Fruit fly (Drosophila melanogaster) ovary, adult (tissue): ENCODE data around the gene smid.

Source experiments
- CG17801 ChIP-seq: fragments of 200-800 bp; optimal IDR thresholded peaks from 2 replicates; lab custom pipeline; 2019; ENCODE audit warnings: missing biosample characterization, mild to moderate bottlenecking, missing genetic modification characterization, moderate library complexity; ENCODE audit not compliant: partially characterized antibody

Gene smid

DNA sequence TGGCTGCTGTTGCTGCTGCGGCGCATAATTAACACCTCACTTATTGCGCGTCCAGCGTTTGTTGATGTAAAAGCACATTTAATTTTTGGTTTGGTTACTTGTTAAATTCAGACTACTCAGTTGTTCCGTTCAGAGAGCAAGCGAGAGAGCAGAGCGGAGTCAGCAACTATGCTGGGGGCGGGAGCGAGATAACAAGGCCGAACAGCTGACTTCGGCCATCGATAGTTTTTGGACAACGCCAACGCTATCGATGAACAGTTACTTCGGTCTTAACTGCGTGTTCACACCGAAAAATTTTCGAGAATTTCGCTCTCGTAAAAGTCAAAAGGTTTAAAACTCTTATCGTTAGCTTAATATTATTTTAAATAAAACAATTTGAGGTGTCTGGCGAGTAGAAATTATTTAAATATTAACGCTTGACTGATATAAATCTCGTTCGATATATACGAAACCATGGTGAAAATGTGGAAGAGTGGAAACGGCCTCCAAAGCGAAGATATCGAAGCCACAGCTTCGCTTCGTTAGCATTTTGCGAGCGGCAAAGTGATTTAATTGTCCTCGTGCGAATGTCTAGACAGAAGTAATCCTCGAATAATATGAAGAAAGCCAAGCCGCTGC is at the start of gene smid, which contains the start of gene SMSr:
Gene smid, plus strand, starts transcription at position 256 of the 618 bp plus-strand sequence.
Gene SMSr, minus strand, starts transcription at position 116 of the 618 bp plus-strand sequence.
- peak; percentile 26 for TF ChIP-seq CG17801 (GFP tag; lab: Kevin White, UChicago)

DNA sequence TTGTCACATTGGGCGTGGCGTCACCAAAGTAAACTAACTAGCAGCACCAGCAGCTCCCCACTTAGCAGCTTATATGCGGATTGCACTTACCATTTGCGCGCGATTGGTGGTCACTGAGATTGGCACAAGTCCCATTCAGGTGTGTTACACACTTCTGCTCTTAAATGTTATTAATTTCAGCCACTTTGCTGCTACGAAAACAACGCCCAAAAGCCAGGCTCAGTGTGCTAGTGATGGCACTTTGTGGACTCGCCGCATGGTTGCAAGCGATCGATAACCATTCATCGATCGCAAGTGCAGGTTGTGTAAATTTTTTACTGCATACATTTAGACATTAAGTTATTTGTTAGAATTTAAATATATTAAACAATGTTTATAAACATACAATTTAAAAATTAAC is 46.4 kb upstream of the smid start, which contains the start of the genes wrm1 and wrm2:
Gene wrm1, minus strand, starts transcription at position 237 of the 400 bp plus-strand sequence.
Gene wrm2, minus strand, starts transcription at position 237 of the 400 bp plus-strand sequence.
- TF ChIP-seq CG17801 (GFP tag; lab: Kevin White, UChicago): no peak

DNA sequence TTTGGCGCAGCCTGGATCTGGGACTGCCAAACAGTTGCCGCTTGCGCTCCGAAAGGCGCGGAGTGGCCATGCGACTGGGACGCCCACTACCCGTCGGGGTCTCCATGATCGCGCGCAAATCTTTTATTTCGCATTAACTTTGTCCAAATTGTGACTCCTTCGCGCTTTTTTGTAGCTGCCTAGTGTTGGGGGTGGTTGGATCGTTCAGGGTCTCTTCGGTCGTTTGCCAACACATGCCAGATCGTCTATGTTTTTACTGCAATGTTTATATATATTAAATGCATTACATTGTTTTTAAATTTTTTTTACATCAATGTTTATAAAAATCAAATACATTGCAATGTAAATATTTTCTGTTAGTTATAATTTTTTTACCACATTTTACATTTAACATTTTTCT is 42.6 kb upstream of the smid start:
- no peak for TF ChIP-seq CG17801 (GFP tag; lab: Kevin White, UChicago)

DNA sequence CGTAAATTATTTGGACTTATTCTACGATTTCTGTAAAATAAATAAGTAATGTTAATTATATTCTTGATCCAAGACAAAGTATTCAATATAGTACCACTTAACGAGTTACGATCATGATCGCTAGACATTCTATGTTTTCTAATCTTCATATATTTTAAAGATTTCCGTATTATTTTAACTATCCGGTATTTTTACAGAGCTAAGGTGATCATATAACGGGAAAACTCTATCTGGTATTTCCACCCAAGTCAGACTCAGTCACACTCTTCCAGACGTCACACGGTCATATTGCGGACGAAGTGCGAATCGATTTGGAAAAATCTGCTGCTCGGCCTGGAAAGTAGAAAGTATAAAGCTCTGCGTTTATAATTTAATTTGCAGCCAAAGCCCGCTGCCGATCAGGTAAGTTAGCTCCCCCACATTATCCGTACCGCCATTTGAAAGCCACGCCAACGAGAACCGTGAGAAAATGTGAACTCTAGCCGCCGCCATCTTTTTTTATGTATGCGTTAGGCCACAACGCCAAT is 42.1 kb upstream of the smid start, which contains the start of the genes lark and eco:
Gene lark, plus strand, starts transcription at position 51 of the 527 bp plus-strand sequence.
Gene eco, minus strand, starts transcription at position 125 of the 527 bp plus-strand sequence.
- TF ChIP-seq CG17801 (GFP tag; lab: Kevin White, UChicago): peak; percentile 32

DNA sequence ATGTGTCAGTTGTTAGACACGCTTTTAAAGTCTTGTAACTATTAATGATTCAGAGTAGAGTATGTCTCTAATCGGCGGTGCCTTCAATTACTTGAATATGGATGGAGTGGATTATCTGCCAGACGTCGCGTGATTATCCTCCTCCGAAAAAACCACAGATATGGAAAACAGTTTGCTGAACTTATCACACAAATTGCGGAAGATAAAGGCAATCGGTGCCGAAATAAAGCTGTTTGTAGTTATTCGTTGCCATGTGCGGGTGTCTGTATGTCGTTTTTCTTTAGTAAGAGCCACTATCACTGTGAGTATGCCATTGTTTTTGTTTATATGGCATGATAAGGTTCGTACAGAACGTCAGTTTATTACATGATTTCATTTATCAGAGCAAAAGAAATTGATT is 37.4 kb upstream of the smid start:
- no peak for TF ChIP-seq CG17801 (GFP tag; lab: Kevin White, UChicago)

DNA sequence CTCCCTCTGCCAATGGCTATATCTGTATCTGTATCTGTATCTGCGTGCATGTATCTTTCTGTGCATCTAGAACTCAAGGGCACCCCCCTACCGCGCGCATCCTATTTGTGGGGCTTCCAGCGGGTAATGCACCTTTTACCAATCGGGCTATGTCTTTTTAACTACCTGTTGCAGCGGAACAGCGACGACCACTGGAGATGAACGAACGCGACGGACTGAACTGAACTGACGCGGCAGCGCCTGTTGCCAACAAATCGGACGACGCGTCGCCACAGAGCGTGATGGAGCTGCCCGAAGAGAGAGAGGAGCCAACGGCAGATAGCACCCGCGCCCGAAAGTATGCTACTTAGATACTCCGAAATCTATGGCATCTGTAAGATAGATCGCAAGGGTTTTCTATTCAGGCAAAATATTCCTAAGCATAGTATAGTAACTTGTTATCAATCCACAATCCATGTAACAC is 36.4 kb upstream of the smid start, which contains the start of gene Cln7:
Gene Cln7, minus strand, starts transcription at position 219 of the 463 bp plus-strand sequence.
- peak; percentile 90 for TF ChIP-seq CG17801 (GFP tag; lab: Kevin White, UChicago)

DNA sequence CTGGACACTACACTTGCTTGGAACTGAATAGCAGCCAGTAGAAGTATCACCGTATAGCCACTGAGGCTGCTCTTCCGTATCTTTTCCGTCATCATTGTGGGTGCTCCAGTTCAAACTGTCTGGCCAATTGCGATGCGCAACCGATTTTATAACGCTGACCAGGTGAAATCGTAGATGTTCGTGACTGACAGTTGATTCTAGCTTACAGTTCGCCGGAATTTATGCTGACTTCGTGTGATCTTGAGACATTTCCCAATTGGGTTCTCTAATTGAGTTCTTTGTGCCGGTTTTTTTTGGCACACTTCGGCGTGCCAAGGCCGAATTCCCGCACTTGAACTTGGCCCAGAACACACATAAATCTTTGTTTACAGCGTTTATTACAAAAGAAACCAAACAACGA is 34.5 kb upstream of the smid start, which contains the start of gene CG14834:
Gene CG14834, minus strand, starts transcription at position 173 of the 400 bp plus-strand sequence.
- TF ChIP-seq CG17801 (GFP tag; lab: Kevin White, UChicago): no peak

DNA sequence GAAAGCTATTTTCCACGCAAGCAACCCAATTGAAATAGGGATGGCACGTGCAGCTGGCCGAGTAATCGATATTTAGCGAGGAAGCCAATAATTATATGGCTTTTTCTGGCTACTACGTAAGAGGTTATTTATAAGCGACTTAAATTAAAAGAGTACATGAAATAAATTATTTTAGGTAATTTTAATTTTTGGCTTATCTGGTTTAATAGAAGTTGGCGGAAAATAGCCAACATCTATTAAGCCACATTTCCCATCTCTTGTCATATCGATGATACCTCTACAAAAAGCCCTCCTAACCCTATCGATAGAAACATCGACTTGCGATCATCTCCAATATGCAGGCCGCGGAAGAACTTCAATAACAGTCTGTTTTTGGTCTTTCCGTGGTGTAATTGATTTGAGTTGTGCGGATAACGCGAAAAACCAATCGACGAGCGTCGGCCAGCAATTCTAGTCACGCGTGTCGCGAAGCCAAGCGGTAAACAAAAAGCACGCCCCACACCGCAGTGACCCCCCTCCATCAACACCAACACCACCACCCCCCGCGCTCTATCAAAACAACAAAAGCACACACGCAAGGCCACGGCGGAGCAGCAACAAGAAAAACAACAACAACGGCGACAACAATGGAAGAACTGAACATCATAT is 33.3 kb upstream of the smid start, which contains the start of the genes Srp19 and qm:
Gene Srp19, minus strand, starts transcription at position 51 of the 648 bp plus-strand sequence.
Gene qm, plus strand, starts transcription at position 330 of the 648 bp plus-strand sequence.
- peak; percentile 45 for TF ChIP-seq CG17801 (GFP tag; lab: Kevin White, UChicago)

DNA sequence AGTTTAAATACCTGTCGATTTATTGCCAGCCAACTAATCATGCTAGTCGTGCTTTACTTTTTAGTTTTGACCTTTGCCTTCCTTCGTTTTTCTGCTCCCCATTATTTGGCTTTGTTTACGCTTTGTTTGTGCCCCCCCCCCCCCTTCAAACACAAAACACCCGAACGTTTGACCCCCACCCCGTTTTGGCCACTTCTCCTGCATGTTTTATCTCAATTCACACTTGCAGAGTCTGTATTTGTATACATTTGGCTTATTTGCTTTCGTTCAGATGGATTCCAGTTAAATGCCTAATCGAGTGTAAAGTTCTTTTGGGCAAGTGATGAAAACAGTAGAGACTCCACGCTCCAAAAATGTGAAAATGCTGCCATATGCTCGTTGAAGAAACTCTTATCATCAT is 32.1 kb upstream of the smid start:
- no peak for TF ChIP-seq CG17801 (GFP tag; lab: Kevin White, UChicago)

DNA sequence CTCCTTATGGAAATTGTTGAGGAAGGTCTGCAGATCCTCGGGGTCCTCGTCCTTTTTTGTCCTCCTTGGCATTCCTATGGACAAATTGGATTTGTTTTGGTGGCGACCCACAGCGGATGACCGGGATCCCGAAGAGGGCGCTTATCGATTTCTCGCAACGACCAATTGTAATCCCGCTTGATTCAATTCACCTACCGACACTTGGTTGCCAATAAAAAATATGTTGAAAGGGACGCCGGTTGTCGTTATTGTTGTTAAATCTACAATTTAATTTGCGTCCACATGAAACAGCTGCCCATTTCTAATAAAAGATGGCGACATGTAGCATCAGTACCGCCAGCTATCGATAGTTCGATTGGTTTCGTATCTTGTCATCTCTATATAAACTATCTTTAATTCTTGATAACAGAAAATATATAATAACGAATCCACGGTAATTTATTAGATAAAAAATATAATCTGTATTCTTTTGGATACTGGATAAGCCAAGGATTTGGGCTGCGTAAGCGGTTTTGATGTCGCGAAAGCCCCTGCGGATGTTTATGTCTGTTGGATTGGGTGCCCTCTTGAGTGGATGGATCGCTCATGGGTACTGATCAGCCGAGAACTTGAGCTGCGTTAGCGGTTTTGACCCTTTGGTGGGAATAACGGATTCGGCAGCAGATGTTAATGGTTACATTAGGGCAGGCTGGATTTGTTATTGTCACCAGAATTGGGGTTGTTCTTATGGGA is 24.9 kb upstream of the smid start, which contains the start of gene CTCF:
Gene CTCF, minus strand, starts transcription at position 328 of the 732 bp plus-strand sequence.
- peak; percentile 31 for TF ChIP-seq CG17801 (GFP tag; lab: Kevin White, UChicago)

DNA sequence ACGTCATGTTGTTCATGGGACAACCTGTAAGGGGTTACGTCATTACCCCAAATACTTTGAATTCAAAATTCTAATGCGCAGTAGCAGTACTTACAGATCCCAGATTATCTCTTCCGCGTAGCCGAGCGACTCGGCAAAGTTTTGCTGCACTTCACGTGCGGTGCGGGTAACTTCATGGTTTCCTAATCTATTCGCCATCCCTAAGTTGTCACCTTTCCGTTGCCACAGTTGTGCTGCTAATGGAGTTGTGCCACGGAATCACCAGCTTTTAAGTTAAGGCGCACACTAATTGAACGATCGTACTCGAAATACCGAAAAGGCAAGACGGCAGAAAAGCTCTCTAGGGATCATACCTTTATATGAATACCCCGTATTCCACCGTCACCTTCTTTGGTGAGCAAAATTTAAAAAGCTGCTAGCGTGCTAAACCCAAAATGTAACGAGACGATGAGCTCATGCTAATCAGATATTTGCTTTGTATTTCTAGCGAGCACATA is 21.5 kb upstream of the smid start, which contains the start of gene pst:
Gene pst, minus strand, starts transcription at position 437 of the 497 bp plus-strand sequence.
- TF ChIP-seq CG17801 (GFP tag; lab: Kevin White, UChicago): peak; percentile 47

DNA sequence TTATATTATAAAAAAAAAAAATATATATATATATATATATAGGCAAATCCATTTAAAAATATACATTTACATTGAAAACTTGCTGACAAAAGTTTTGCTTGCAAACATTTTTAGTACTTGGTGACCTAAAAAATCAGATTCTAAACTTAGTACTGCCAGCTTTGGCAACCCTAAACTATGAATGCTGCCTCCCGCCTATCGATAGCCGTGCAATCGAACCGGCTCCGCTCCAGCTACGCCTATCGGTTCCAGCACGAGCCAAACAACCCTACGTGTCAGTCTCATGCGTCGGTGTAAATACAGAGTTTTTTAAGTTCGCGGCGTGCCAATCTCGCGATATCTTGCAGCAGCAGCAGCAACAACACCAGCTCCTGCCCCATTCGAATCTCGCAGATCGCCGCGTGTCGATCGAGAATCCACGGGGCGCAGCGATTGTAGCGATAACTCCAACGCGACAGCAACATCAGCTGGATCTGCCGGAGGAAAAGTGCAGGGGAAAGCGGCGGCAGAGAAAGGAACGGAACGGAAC is 21.0 kb upstream of the smid start, which contains the start of gene Sec63:
Gene Sec63, plus strand, starts transcription at position 238 of the 529 bp plus-strand sequence.
- no peak for TF ChIP-seq CG17801 (GFP tag; lab: Kevin White, UChicago)

DNA sequence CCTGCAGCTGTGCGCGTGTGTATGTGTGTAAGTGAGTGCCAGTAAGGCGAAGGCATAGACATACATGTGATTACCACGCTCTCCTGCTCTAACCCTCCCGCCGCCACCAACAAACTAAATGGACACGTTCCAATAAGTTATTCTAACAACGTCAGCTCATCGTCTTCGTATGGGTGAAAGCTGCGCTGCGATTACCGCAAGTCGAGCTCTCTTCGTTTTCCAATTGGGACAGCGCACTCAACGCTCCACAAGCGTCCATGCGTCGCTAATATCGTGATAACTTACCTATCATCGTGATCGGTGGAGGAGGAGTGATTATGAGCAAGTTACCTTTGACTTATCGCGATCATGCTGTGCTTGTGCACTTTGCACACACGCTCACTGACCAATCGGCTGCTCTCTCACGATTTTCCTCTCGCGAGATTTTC is 20.3 kb upstream of the smid start:
- TF ChIP-seq CG17801 (GFP tag; lab: Kevin White, UChicago): no peak
